Fruit fly (Drosophila melanogaster): ENCODE results near the gene mRpL13.

- TF ChIP-seq pan (optimal IDR thresholded peaks at IDR 0.05) = no peak
- TF ChIP-seq usp (GFP tag; optimal IDR thresholded peaks at IDR 0.05) = no peak
- TF ChIP-seq Myc (optimal IDR thresholded peaks at IDR 0.05) = no peak
- no peak for TF ChIP-seq lola (GFP tag; optimal IDR thresholded peaks at IDR 0.05)
- TF ChIP-seq brk (GFP tag; optimal IDR thresholded peaks at IDR 0.05) = no peak
- TF ChIP-seq woc (GFP tag; optimal IDR thresholded peaks at IDR 0.05) = no peak
- no peak for TF ChIP-seq Hr78 (GFP tag; optimal IDR thresholded peaks at IDR 0.05)
- TF ChIP-seq dmrt93B (GFP tag; optimal IDR thresholded peaks at IDR 0.05) = no peak
- TF ChIP-seq foxo (GFP tag; optimal IDR thresholded peaks at IDR 0.05) = no peak
- no peak for TF ChIP-seq Vsx2 (GFP tag; optimal IDR thresholded peaks at IDR 0.05; ENCODE audit: partially characterized antibody)
These were observed 5.9 kb upstream of the mRpL13 start for dm6 chr2L:18864981-18865380.
